Fruit fly (Drosophila melanogaster): ENCODE data around the gene CG2924.

CG2924 gene

dm6 chrX:2297428-2298200, 27.1 kb upstream of the CG2924 start (continued):
- no peak for TF ChIP-seq vnd (GFP tag; IDR thresholded peaks at IDR 0.05; ENCODE audit: partially characterized antibody)
- TF ChIP-seq CG11560 (tag; IDR thresholded peaks at IDR 0.05): peak; percentile 92
- peak; percentile 96 for TF ChIP-seq Dbx (GFP tag; IDR thresholded peaks at IDR 0.05)
- no peak for TF ChIP-seq CG8478 (optimal IDR thresholded peaks at IDR 0.05)
- peak; percentile 94 for TF ChIP-seq Spps (tag; optimal IDR thresholded peaks at IDR 0.05)
- TF ChIP-seq dan (GFP tag; IDR thresholded peaks at IDR 0.05): peak; percentile 91
- no peak for TF ChIP-seq pita (GFP tag; optimal IDR thresholded peaks at IDR 0.05)
- TF ChIP-seq kah (GFP tag; optimal IDR thresholded peaks at IDR 0.05): peak; percentile 95
- peak; percentile 83 for TF ChIP-seq GATAe (GFP tag; conservative IDR thresholded peaks at IDR 0.05)
- peak; percentile 97 for TF ChIP-seq CG31388 (GFP tag; optimal IDR thresholded peaks at IDR 0.05)
- TF ChIP-seq CG8359 (GFP tag; optimal IDR thresholded peaks at IDR 0.05; ENCODE audit: borderline replicate concordance): peak; percentile 94
- no peak for TF ChIP-seq ato (GFP tag; IDR thresholded peaks at IDR 0.05; ENCODE audit: partially characterized antibody)
- TF ChIP-seq br (optimal IDR thresholded peaks at IDR 0.05): no peak
- peak; percentile 97 for TF ChIP-seq pho (GFP tag; optimal IDR thresholded peaks at IDR 0.05)
- TF ChIP-seq CG14050 (GFP tag; IDR thresholded peaks at IDR 0.05): peak; percentile 98
- peak; percentile 98 for TF ChIP-seq CG4820 (GFP tag; optimal IDR thresholded peaks at IDR 0.05)
- peak; percentile 97 for TF ChIP-seq CG17912 (GFP tag; optimal IDR thresholded peaks at IDR 0.05)
- TF ChIP-seq CG4854 (GFP tag; optimal IDR thresholded peaks at IDR 0.05): peak; percentile 98
- no peak for TF ChIP-seq Hr39 (optimal IDR thresholded peaks at IDR 0.05)
- no peak for TF ChIP-seq fru (optimal IDR thresholded peaks at IDR 0.05)
- TF ChIP-seq Ets65A (GFP tag): peak; percentile 100
- TF ChIP-seq wor (GFP tag; IDR thresholded peaks at IDR 0.05): peak; percentile 99
- peak; percentile 81 for TF ChIP-seq CG10321 (GFP tag; IDR thresholded peaks at IDR 0.05)
- peak; percentile 97 for TF ChIP-seq croc (GFP tag; conservative IDR thresholded peaks at IDR 0.05)
- TF ChIP-seq CG1832 (GFP tag; optimal IDR thresholded peaks at IDR 0.05): no peak
- no peak for TF ChIP-seq Dll (GFP tag; IDR thresholded peaks at IDR 0.05; ENCODE audit: partially characterized antibody)
- TF ChIP-seq CG16813 (GFP tag; IDR thresholded peaks at IDR 0.05; ENCODE audit: partially characterized antibody): no peak
- TF ChIP-seq Med (GFP tag): peak; percentile 100
- TF ChIP-seq Atf3 (GFP tag; optimal IDR thresholded peaks at IDR 0.05): peak; percentile 98
- peak; percentile 96 for TF ChIP-seq sima (GFP tag; optimal IDR thresholded peaks at IDR 0.05)
- peak; percentile 95 for TF ChIP-seq Oaz (GFP tag; IDR thresholded peaks at IDR 0.05)
- peak; percentile 87 for TF ChIP-seq Nf-YB (GFP tag; optimal IDR thresholded peaks at IDR 0.05)
- TF ChIP-seq chm (GFP tag; IDR thresholded peaks at IDR 0.05): peak; percentile 99
- peak; percentile 95 for TF ChIP-seq klu (GFP tag; IDR thresholded peaks at IDR 0.05)
- peak; percentile 98 for TF ChIP-seq jing (GFP tag; optimal IDR thresholded peaks at IDR 0.05)
- peak; percentile 99 for TF ChIP-seq bab2 (GFP tag; optimal IDR thresholded peaks at IDR 0.05)
- peak; percentile 93 for TF ChIP-seq B-H2 (GFP tag; optimal IDR thresholded peaks at IDR 0.05)
- peak; percentile 98 for TF ChIP-seq H2.0 (GFP tag; IDR thresholded peaks at IDR 0.05)
- peak; percentile 99 for TF ChIP-seq CG2678 (tag; optimal IDR thresholded peaks at IDR 0.05)
- peak; percentile 99 for TF ChIP-seq fd96Cb (tag; optimal IDR thresholded peaks at IDR 0.05)
- peak; percentile 96 for TF ChIP-seq CG9932 (GFP tag; IDR thresholded peaks at IDR 0.05)
- peak; percentile 88 for TF ChIP-seq CG15696 (tag; optimal IDR thresholded peaks at IDR 0.05)
- TF ChIP-seq peb (GFP tag; IDR thresholded peaks at IDR 0.05): peak; percentile 97
- TF ChIP-seq CG11398 (GFP tag; optimal IDR thresholded peaks at IDR 0.05): peak; percentile 98
- TF ChIP-seq CG13894 (tag; optimal IDR thresholded peaks at IDR 0.05): peak; percentile 95
- peak; percentile 99 for TF ChIP-seq ind (GFP tag; optimal IDR thresholded peaks at IDR 0.05)
- peak; percentile 98 for TF ChIP-seq CG32767 (GFP tag; IDR thresholded peaks at IDR 0.05)
- peak; percentile 94 for TF ChIP-seq rib (GFP tag; IDR thresholded peaks at IDR 0.05)
- TF ChIP-seq BtbVII (GFP tag; optimal IDR thresholded peaks at IDR 0.05): peak; percentile 98
- TF ChIP-seq onecut (GFP tag; IDR thresholded peaks at IDR 0.05): peak; percentile 96
- TF ChIP-seq Sin3A (optimal IDR thresholded peaks at IDR 0.05): no peak
- TF ChIP-seq cato (GFP tag; optimal IDR thresholded peaks at IDR 0.05; ENCODE audit: borderline replicate concordance): peak; percentile 98

Data from whole organism, embryonic.